Worm (Caenorhabditis elegans): ENCODE results near the gene F52E1.3.

DNA sequence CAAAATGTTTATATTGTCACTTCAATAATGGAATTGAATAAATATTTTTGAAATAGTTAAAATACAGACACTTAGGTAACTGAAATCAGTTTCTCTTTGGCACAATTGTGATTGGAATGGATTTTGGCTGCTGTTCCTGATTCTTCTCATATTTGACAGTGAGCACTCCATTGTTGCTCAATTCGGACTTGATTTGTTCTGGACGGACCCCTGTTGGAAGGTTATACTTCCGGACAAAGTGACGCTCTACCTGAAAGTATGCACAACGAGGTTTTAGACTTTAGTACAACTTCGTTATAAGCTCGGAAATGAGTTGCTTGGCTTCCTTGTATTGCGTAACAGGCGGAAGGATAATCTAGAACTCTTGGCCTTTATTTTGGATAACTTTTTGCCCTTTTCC lies 9.8 kb upstream of the F52E1.3 start:
- no peak for TF ChIP-seq ama-1 (optimal IDR thresholded peaks at IDR 0.05)
- TF ChIP-seq skn-1 (tag; optimal IDR thresholded peaks at IDR 0.05): no peak
- no peak for TF ChIP-seq ZK546.5 (tag; optimal IDR thresholded peaks at IDR 0.05)
- TF ChIP-seq daf-12 (tag; optimal IDR thresholded peaks at IDR 0.05): no peak
- no peak for TF ChIP-seq ceh-16 (tag; optimal IDR thresholded peaks at IDR 0.05)
- no peak for TF ChIP-seq nhr-28 (tag; optimal IDR thresholded peaks at IDR 0.05)
- no peak for TF ChIP-seq mdl-1 (tag; optimal IDR thresholded peaks at IDR 0.05)
- TF ChIP-seq unc-62 (GFP tag; optimal IDR thresholded peaks at IDR 0.05): no peak
- no peak for TF ChIP-seq ztf-11 (tag; optimal IDR thresholded peaks at IDR 0.05)
- no peak for TF ChIP-seq aly-2 (tag; optimal IDR thresholded peaks at IDR 0.05)
- no peak for TF ChIP-seq nhr-76 (tag; optimal IDR thresholded peaks at IDR 0.05)
- no peak for TF ChIP-seq pqm-1 (tag; optimal IDR thresholded peaks at IDR 0.05)
- no peak for TF ChIP-seq nhr-12 (tag; optimal IDR thresholded peaks at IDR 0.05)
